Worm (Caenorhabditis elegans) whole organism, mixed stage, embryonic: ENCODE results near the gene srt-17.

Source experiments
- ceh-43 ChIP-seq: fragments of 200-800 bp; sonication (Bioruptor generic); optimal IDR thresholded peaks from 2 replicates; lab custom pipeline; 2018; ENCODE audit warnings: mild to moderate bottlenecking, missing genetic modification characterization, moderate library complexity, missing compliant biosample characterization
- ces-1 ChIP-seq: fragments of 150-350 bp; optimal IDR thresholded peaks from 2 replicates; lab custom pipeline; 2014; ENCODE audit warnings: missing biosample characterization, missing genetic modification reagents, missing genetic modification characterization
- lsy-2 ChIP-seq: fragments of 150-350 bp; optimal IDR thresholded peaks from 2 replicates; lab custom pipeline; 2014; ENCODE audit warnings: missing biosample characterization, missing genetic modification characterization
- nhr-28 ChIP-seq: fragments of 150-350 bp; optimal IDR thresholded peaks from 2 replicates; lab custom pipeline; 2014; ENCODE audit warnings: missing biosample characterization, missing genetic modification characterization
- pha-4 ChIP-seq: fragments of 150-350 bp; optimal IDR thresholded peaks from 2 replicates; lab custom pipeline; 2018; ENCODE audit warnings: missing biosample characterization, missing genetic modification reagents, missing genetic modification characterization
- sptf-1 ChIP-seq: sonication (generic microtip); optimal IDR thresholded peaks from 2 replicates; lab custom pipeline; 2017; ENCODE audit warnings: mild to moderate bottlenecking, missing genetic modification characterization, moderate library complexity, missing compliant biosample characterization
- unc-62 ChIP-seq: fragments of 150-350 bp; optimal IDR thresholded peaks from 2 replicates; lab custom pipeline; 2014; ENCODE audit warnings: missing biosample characterization, missing genetic modification reagents, missing genetic modification characterization
- zip-8 ChIP-seq: fragments of 150-350 bp; optimal IDR thresholded peaks from 2 replicates; lab custom pipeline; 2014; ENCODE audit warnings: missing biosample characterization, missing genetic modification characterization
- ztf-11 ChIP-seq: fragments of 150-350 bp; optimal IDR thresholded peaks from 2 replicates; lab custom pipeline; 2014; ENCODE audit warnings: missing biosample characterization, missing genetic modification characterization

DNA sequence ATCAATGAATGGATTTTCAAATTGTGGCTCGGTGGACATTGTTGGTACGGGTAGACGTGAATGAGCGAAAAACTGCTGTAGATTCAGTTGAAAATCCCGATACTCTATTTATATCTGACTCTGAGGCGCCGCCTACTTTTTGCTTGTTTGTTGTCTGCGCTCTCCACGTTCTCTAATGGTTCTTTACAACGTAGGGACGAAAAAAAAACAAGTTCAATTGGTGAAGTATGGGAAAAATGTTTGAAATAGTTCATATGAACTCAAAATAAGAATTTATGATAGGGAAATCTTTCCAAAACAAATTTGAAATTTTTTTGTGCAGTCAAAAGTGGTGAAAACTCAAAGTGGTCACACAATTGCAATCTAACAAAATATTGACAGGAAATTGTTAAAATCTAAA, 10.0 kb upstream of the srt-17 start, which contains the start of gene F48G7.10:
- TF ChIP-seq lsy-2 (tag; lab: Kevin White, UChicago) (no peak), sptf-1 (tag; lab: Kevin White, UChicago) (no peak), ceh-43 (GFP tag; lab: Kevin White, UChicago) (no peak), unc-62 (no peak), zip-8 (tag; lab: Kevin White, UChicago) (no peak), ztf-11 (tag; lab: Kevin White, UChicago) (no peak), ces-1 (GFP tag; lab: Kevin White, UChicago) (no peak), pha-4 (no peak), nhr-28 (tag; lab: Kevin White, UChicago) (no peak)
